Worm (Caenorhabditis elegans) whole organism, mixed stage, embryonic: ENCODE measurements around the gene ttbk-7.

Experiments
- blmp-1 ChIP-seq: fragments of 150-350 bp; optimal IDR thresholded peaks from 2 replicates; lab custom pipeline; 2014; ENCODE audit warnings: missing biosample characterization, missing genetic modification characterization
- ceh-39 ChIP-seq: fragments of 150-350 bp; optimal IDR thresholded peaks from 2 replicates; lab custom pipeline; 2014; ENCODE audit warnings: missing biosample characterization, missing genetic modification characterization
- ces-1 ChIP-seq: fragments of 150-350 bp; optimal IDR thresholded peaks from 2 replicates; lab custom pipeline; 2014; ENCODE audit warnings: missing biosample characterization, missing genetic modification reagents, missing genetic modification characterization
- elt-3 ChIP-seq: fragments of 150-350 bp; optimal IDR thresholded peaks from 2 replicates; lab custom pipeline; 2014; ENCODE audit warnings: missing biosample characterization, missing genetic modification characterization
- unc-39 ChIP-seq: fragments of 150-350 bp; optimal IDR thresholded peaks from 2 replicates; lab custom pipeline; 2014; ENCODE audit warnings: missing biosample characterization, missing genetic modification characterization
- unc-62 ChIP-seq: fragments of 150-350 bp; optimal IDR thresholded peaks from 2 replicates; lab custom pipeline; 2014; ENCODE audit warnings: missing biosample characterization, missing genetic modification reagents, missing genetic modification characterization
- ztf-11 ChIP-seq: fragments of 150-350 bp; optimal IDR thresholded peaks from 2 replicates; lab custom pipeline; 2014; ENCODE audit warnings: missing biosample characterization, missing genetic modification characterization

DNA sequence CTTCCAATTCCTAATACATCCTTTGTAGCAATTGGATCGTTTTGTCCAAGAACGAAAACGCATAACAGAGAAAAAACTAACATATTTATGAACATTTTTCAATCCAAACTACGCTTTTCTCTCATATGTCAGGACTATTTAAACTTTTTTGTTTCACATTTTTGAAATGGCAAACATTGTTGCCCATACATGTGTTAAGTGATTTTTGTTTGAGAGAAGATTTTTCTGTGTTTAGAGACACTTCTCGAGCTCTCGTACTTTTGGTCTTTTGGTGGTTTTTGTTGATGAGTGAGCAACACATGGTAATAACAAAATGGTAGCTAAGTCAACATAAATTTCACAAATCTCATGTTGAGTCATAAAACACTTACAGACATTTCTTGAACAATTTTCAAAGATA lies 9.4 kb upstream of the ttbk-7 start, which contains the start of gene ttr-28:
- TF ChIP-seq unc-39 (tag; lab: Kevin White, UChicago) (no peak), blmp-1 (no peak), unc-62 (GFP tag; lab: Kevin White, UChicago) (no peak), ces-1 (no peak), ceh-39 (tag; lab: Kevin White, UChicago) (no peak), ztf-11 (tag; lab: Kevin White, UChicago) (no peak), elt-3 (tag; lab: Kevin White, UChicago) (no peak)
